Worm (Caenorhabditis elegans) whole organism, L4 larva: ENCODE data around the gene F22F7.7.

Experiments used
- F49E8.2 ChIP-seq: sonication (generic microtip); optimal IDR thresholded peaks from 2 replicates; lab custom pipeline; 2016; ENCODE audit warnings: missing compliant biosample characterization, mild to moderate bottlenecking, missing genetic modification characterization, borderline replicate concordance
- R02D3.7 ChIP-seq: fragments of 150-350 bp; sonication (generic microtip); optimal IDR thresholded peaks from 3 replicates; lab custom pipeline; 2014; ENCODE audit warnings: missing biosample characterization, missing genetic modification characterization
- ZK337.2 ChIP-seq: fragments of 200-800 bp; sonication (Bioruptor generic); IDR thresholded peaks from 2 replicates; pipeline ENCODE4 v1.3.6; 2022; ENCODE audit warnings: missing genetic modification reagents, missing genetic modification characterization, missing compliant biosample characterization
- aha-1 ChIP-seq: fragments of 150-350 bp; peaks from one replicate; lab custom pipeline; 2014; ENCODE audit warnings: missing biosample characterization, missing genetic modification characterization
- ceh-28 ChIP-seq: fragments of 150-350 bp; optimal IDR thresholded peaks from 2 replicates; lab custom pipeline; 2014; ENCODE audit warnings: missing biosample characterization, missing genetic modification reagents, missing genetic modification characterization
- ceh-82 ChIP-seq: sonication (generic microtip); optimal IDR thresholded peaks from 2 replicates; lab custom pipeline; 2017; ENCODE audit warnings: missing biosample characterization, missing genetic modification characterization
- daf-12 ChIP-seq: fragments of 150-350 bp; optimal IDR thresholded peaks from 2 replicates; lab custom pipeline; 2014; ENCODE audit warnings: missing biosample characterization, missing genetic modification reagents, missing genetic modification characterization
- dmd-6 ChIP-seq: fragments of 200-800 bp; sonication (Bioruptor generic); IDR thresholded peaks from 2 replicates; pipeline ENCODE4 v1.3.6; 2022; ENCODE audit warnings: missing genetic modification reagents, missing genetic modification characterization, missing compliant biosample characterization
- dpl-1 ChIP-seq: fragments of 150-350 bp; optimal IDR thresholded peaks from 2 replicates; lab custom pipeline; 2014; ENCODE audit warnings: missing biosample characterization, missing genetic modification reagents, missing genetic modification characterization
- duxl-1 ChIP-seq: sonication (generic microtip); optimal IDR thresholded peaks from 2 replicates; lab custom pipeline; 2016; ENCODE audit warnings: mild to moderate bottlenecking, missing genetic modification characterization, moderate library complexity, missing compliant biosample characterization; ENCODE audit not compliant: poor library complexity
- dve-1 ChIP-seq: sonication (generic microtip); optimal IDR thresholded peaks from 2 replicates; lab custom pipeline; 2017; ENCODE audit warnings: antibody characterized with exemption, mild to moderate bottlenecking, missing genetic modification characterization, missing compliant biosample characterization; ENCODE audit not compliant: insufficient read depth
- egl-43 ChIP-seq: fragments of 200-800 bp; sonication (Bioruptor generic); IDR thresholded peaks from 2 replicates; pipeline ENCODE4 v1.3.6; 2022; ENCODE audit warnings: missing genetic modification reagents, missing genetic modification characterization, missing compliant biosample characterization
- hif-1 ChIP-seq, 2 experiments: sonication (generic microtip); optimal IDR thresholded peaks; 2 replicates each; lab custom pipeline; 2016 to 2017; ENCODE audit warnings: missing compliant biosample characterization in 2 of 2, missing genetic modification characterization in 2 of 2, missing genetic modification reagents in 2 of 2, missing genotype in 2 of 2, mild to moderate bottlenecking in 1 of 2
- hlh-11 ChIP-seq: fragments of 200-800 bp; sonication (Bioruptor generic); optimal IDR thresholded peaks from 2 replicates; lab custom pipeline; 2018; ENCODE audit warnings: mild to moderate bottlenecking, missing genetic modification characterization, missing compliant biosample characterization
- lin-13 ChIP-seq: fragments of 150-350 bp; optimal IDR thresholded peaks from 2 replicates; lab custom pipeline; 2014; ENCODE audit warnings: missing biosample characterization, missing genetic modification reagents, missing genetic modification characterization
- lin-15B ChIP-seq: fragments of 150-350 bp; sonication (generic microtip); optimal IDR thresholded peaks from 3 replicates; lab custom pipeline; 2014; ENCODE audit warnings: missing biosample characterization, missing genetic modification characterization
- mep-1 ChIP-seq: fragments of 150-350 bp; sonication (generic microtip); optimal IDR thresholded peaks from 3 replicates; lab custom pipeline; 2014; ENCODE audit warnings: missing biosample characterization, missing genetic modification characterization
- mes-2 ChIP-seq: sonication (generic microtip); optimal IDR thresholded peaks from 2 replicates; lab custom pipeline; 2016; ENCODE audit warnings: missing genotype, mild to moderate bottlenecking, missing genetic modification characterization, missing compliant biosample characterization; ENCODE audit not compliant: poor library complexity, severe bottlenecking
- nhr-10 ChIP-seq: fragments of 150-350 bp; optimal IDR thresholded peaks from 2 replicates; lab custom pipeline; 2014; ENCODE audit warnings: missing biosample characterization, missing genetic modification characterization
- nhr-11 ChIP-seq: fragments of 150-350 bp; optimal IDR thresholded peaks from 2 replicates; lab custom pipeline; 2014; ENCODE audit warnings: missing biosample characterization, missing genetic modification characterization
- nhr-237 ChIP-seq: sonication (generic microtip); optimal IDR thresholded peaks from 2 replicates; lab custom pipeline; 2017; ENCODE audit warnings: missing biosample characterization, missing genetic modification characterization
- nhr-28 ChIP-seq: fragments of 150-350 bp; optimal IDR thresholded peaks from 2 replicates; lab custom pipeline; 2014; ENCODE audit warnings: missing biosample characterization, missing genetic modification characterization
- nhr-41 ChIP-seq: fragments of 200-800 bp; sonication (Bioruptor generic); IDR thresholded peaks from 2 replicates; pipeline ENCODE4 v1.3.6; 2022; ENCODE audit warnings: missing genetic modification reagents, missing genetic modification characterization, missing compliant biosample characterization
- nhr-42 ChIP-seq: fragments of 200-800 bp; sonication (Bioruptor generic); IDR thresholded peaks from 2 replicates; pipeline ENCODE4 v1.3.6; 2022; ENCODE audit warnings: missing genetic modification characterization, missing compliant biosample characterization
- nhr-6 ChIP-seq: fragments of 150-350 bp; optimal IDR thresholded peaks from 2 replicates; lab custom pipeline; 2014; ENCODE audit warnings: missing biosample characterization, missing genetic modification characterization
- nhr-77 ChIP-seq: fragments of 150-350 bp; optimal IDR thresholded peaks from 2 replicates; lab custom pipeline; 2014; ENCODE audit warnings: missing biosample characterization, missing genetic modification characterization
- pha-4 ChIP-seq, 2 experiments: fragments of 150-350 bp in 1 of 2; fragments of 200-800 bp in 1 of 2; sonication (Bioruptor generic) in 1 of 2; IDR thresholded peaks in 1 of 2; optimal IDR thresholded peaks in 1 of 2; 2 replicates each; pipeline versions ENCODE4 v1.3.6 to Lab custom; 2014 to 2022; ENCODE audit warnings: missing genetic modification characterization in 2 of 2, missing genetic modification reagents in 2 of 2, missing biosample characterization in 1 of 2, missing compliant biosample characterization in 1 of 2
- php-3 ChIP-seq: fragments of 200-800 bp; sonication (Bioruptor generic); IDR thresholded peaks from 2 replicates; pipeline ENCODE4 v1.3.6; 2022; ENCODE audit warnings: missing genetic modification reagents, missing genetic modification characterization, missing compliant biosample characterization
- pqm-1 ChIP-seq: sonication (generic microtip); optimal IDR thresholded peaks from 2 replicates; lab custom pipeline; 2017; ENCODE audit warnings: missing biosample characterization, missing genetic modification characterization
- saeg-2 ChIP-seq: fragments of 200-800 bp; sonication (Bioruptor generic); IDR thresholded peaks from 2 replicates; pipeline ENCODE4 v1.3.6; 2022; ENCODE audit warnings: missing genetic modification reagents, missing genetic modification characterization, missing compliant biosample characterization
- snpc-1.2 ChIP-seq: fragments of 200-800 bp; sonication (Bioruptor generic); IDR thresholded peaks from 2 replicates; pipeline ENCODE4 v1.3.6; 2022; ENCODE audit warnings: missing genetic modification reagents, missing genetic modification characterization, missing compliant biosample characterization
- spr-1 ChIP-seq: sonication (generic microtip); optimal IDR thresholded peaks from 2 replicates; lab custom pipeline; 2016; ENCODE audit warnings: mild to moderate bottlenecking, missing genetic modification characterization, missing compliant biosample characterization
- spr-3 ChIP-seq: fragments of 200-800 bp; sonication (Bioruptor generic); optimal IDR thresholded peaks from 2 replicates; lab custom pipeline; 2018; ENCODE audit warnings: mild to moderate bottlenecking, missing genetic modification characterization, missing compliant biosample characterization
- tra-1 ChIP-seq: fragments of 200-800 bp; sonication (Bioruptor generic); IDR thresholded peaks from 2 replicates; pipeline ENCODE4 v1.3.6; 2022; ENCODE audit warnings: missing genetic modification reagents, missing genetic modification characterization, missing compliant biosample characterization
- zfp-3 ChIP-seq: fragments of 200-800 bp; sonication (Bioruptor generic); conservative IDR thresholded peaks from 2 replicates; pipeline ENCODE4 v1.3.6; 2022; ENCODE audit warnings: missing genetic modification reagents, missing genetic modification characterization, missing compliant biosample characterization
- zip-2 ChIP-seq: fragments of 150-350 bp; optimal IDR thresholded peaks from 2 replicates; lab custom pipeline; 2014; ENCODE audit warnings: missing biosample characterization, missing genetic modification characterization

F22F7.7 gene

DNA sequence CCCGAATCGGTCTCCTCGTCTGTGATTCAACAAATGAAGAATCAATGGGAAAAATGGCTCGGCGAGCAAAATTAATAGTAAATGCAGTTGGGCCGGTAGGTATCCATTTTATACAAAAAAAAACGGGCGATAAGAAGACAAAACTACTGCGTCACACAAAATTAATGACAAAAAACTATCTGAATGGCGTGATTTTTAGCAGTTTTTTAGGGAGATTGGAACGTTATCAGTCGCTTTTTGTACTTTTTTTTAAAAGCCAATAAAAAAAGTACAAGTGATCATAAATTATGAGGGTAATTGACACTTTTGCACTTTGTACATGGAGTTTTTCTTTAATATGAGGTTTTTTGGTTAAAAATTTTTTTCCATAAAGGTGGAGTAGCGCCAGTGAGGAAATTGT, 16.7 kb downstream of the F22F7.7 start (continued):
- no peak for TF ChIP-seq spr-3 (GFP tag; lab: Kevin White, UChicago)

DNA sequence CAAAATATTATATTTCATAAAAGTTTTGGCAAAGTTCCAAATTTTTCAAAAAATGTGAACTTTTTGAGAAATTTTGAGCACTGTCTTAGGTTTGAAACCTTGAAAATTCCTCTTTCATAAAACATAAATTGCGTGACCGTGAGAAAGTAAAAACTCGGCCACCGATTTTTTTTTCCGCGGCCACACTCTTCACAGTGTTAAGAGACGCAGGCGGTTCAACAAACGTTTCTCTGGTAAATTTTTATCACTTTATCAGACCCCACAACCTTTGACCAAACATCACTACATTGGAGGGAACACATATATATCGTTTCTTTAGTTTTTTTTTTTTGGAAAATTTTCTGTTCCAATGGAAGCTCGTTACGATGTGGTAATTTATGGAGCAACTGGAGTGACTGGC, 17.3 kb downstream of the F22F7.7 start, which contains the start of gene F22F7.2:
TSS of gene F22F7.2 (plus strand) at position 266 of the 400 bp plus-strand sequence.
- peak; percentile 26 for TF ChIP-seq hlh-11 (tag; lab: Kevin White, UChicago)
- no peak for TF ChIP-seq spr-3 (GFP tag; lab: Kevin White, UChicago)
- 0 out of 2 replicates have a peak, but pooled peaks have one; percentile 17 for TF ChIP-seq nhr-41
- TF ChIP-seq mes-2 (tag; lab: Kevin White, UChicago), result peak; percentile 63
- TF ChIP-seq aha-1 (tag; lab: Kevin White, UChicago), result no peak
- no peak for TF ChIP-seq ZK337.2 (GFP tag; lab: Robert Waterston, UW)
- peak; percentile 53; the same call in 1 of the 2 replicates for TF ChIP-seq tra-1 (GFP tag; lab: Robert Waterston, UW)
- TF ChIP-seq ceh-28 (tag; lab: Kevin White, UChicago), result no peak
- TF ChIP-seq mep-1 (tag; lab: Kevin White, UChicago), result no peak
- no peak for TF ChIP-seq zip-2 (tag; lab: Kevin White, UChicago)
- no peak for TF ChIP-seq nhr-10 (tag; lab: Kevin White, UChicago)
- no peak for TF ChIP-seq daf-12 (tag; lab: Kevin White, UChicago)
- peak; percentile 27; the same call in 1 of the 2 replicates for TF ChIP-seq php-3
- peak; percentile 39 for TF ChIP-seq nhr-28 (tag; lab: Kevin White, UChicago)
- TF ChIP-seq dmd-6 (GFP tag; lab: Robert Waterston, UW), result peak; percentile 32
- peak; percentile 43 for TF ChIP-seq dve-1 (tag; lab: Kevin White, UChicago)

DNA sequence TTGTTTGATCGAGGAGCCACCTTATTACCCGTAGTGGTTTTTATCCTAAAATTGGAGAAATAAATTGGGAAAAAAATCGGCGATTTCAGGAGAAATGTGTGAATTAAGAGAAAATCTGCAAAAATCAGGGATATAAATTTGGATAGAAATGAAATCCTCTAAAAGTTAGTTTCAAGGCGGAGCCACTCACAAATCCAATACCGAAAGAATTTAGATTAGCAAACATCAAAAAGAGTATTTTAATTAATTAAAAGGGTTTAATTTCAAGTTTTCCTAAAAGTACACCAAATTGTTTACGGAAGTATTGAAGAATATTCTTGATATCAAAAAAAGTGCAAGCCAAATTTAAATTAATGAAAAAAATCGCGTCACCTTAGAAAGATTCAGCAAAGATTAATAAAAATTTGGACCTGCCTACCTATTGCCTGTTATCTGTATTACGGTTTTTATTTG, 17.9 kb downstream of the F22F7.7 start, which contains the start of gene F22F7.8:
TSS of gene F22F7.8 (minus strand) at position 51 of the 453 bp plus-strand sequence.
- no peak for TF ChIP-seq nhr-237 (tag; lab: Kevin White, UChicago)
- TF ChIP-seq spr-1 (tag; lab: Kevin White, UChicago), result no peak
- TF ChIP-seq aha-1 (tag; lab: Kevin White, UChicago), result peak; percentile 91
- TF ChIP-seq ceh-82 (tag; lab: Kevin White, UChicago), result no peak
- TF ChIP-seq, all 104 proteins: peak for 1

DNA sequence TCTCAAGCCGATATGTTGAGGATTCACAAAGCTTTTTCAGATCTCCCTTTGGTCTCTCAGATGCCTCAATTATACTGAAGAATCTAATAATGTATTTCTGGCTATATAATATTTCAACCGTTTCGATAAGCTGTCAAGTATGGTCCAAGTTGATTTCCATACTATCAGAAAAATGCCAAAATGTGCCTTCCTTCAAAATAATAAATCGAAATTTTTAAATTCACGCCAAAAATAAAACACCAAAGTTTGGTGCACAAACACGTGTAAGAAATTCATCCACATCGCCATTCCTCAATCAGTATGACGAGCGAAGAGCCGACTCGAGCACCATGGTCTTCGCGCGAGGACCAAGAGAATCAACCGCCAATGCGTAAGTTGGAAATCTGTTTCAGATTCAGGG, 20.3 kb downstream of the F22F7.7 start, which contains the start of gene F22F7.11:
TSS of gene F22F7.11 (plus strand) at position 301 of the 400 bp plus-strand sequence.
- no peak for TF ChIP-seq F49E8.2 (tag; lab: Kevin White, UChicago)

DNA sequence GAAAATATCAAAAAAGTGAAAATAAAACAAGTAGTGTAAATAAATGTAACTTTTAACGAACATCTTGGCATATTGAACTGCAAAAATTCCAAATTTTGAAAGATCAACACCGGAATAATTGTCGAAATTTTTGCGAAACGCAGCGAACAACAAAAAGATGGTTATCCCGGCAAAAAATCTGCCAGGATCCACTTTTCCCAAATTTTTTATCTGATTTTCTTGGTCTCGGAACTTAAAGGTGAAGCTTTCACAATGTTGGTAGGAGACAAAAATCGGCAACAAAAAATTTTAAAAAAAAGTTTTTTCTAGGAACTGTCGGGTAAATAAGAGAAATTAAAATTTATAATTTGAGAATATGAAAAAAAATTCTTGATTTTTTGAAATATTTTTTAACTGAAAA, 21.3 kb downstream of the F22F7.7 start, which contains the start of gene bgnt-1.2:
TSS of gene bgnt-1.2 (minus strand) at position 101 of the 400 bp plus-strand sequence.
- TF ChIP-seq saeg-2 (GFP tag; lab: Robert Waterston, UW), result no peak

DNA sequence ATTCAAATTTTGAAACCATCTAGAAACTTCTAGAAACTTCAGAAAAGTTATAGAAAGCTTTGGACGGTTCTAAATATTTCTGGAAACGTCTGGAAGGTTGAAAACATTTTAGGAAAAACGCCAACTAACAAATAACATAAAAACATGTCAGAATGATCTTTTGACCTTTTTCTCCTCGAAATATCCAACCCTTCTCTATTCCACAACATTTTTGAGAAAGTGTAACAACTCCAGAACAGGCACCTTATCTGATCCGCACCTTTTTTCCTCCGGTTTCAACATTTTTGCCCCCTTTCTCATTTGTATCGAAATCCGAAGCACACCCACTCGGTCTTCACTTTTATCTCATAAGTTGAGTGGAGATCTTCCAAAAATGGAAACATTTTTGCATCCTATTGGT, 29.5 kb downstream of the F22F7.7 start, which contains the start of gene F22F7.3:
TSS of gene F22F7.3 (plus strand) at position 301 of the 400 bp plus-strand sequence.
- no peak for TF ChIP-seq ceh-28 (tag; lab: Kevin White, UChicago)
- no peak for TF ChIP-seq hlh-11 (tag; lab: Kevin White, UChicago)
- no peak for TF ChIP-seq zfp-3 (GFP tag; lab: Robert Waterston, UW)
- no peak for TF ChIP-seq aha-1 (tag; lab: Kevin White, UChicago)
- no peak for TF ChIP-seq snpc-1.2 (GFP tag; lab: Robert Waterston, UW)
- no peak for TF ChIP-seq pqm-1 (tag; lab: Kevin White, UChicago)
- TF ChIP-seq duxl-1, result no peak
- no peak for TF ChIP-seq mep-1 (tag; lab: Kevin White, UChicago)
- no peak for TF ChIP-seq egl-43
- TF ChIP-seq zip-2 (tag; lab: Kevin White, UChicago), result no peak

DNA sequence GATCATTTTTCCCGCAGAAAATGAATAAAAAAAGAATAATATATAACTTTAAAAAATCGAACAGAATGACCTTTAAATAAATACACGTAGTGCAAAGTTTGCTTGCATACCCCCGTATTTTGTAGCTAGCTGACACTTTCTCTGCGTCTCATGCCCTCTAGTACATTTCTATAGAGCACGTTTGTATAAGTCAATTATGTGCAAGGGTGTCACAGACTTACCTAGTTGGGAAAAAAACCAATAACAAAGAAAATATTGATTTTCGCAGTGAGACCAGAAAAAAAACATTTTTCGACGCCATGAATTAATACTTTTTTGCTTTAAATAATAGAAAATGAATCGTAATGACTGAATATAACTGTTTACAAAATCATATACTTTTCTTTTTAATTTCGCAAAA, 30.5 kb downstream of the F22F7.7 start, which contains the start of gene ckb-4:
TSS of gene ckb-4 (minus strand) at position 140 of the 400 bp plus-strand sequence.
- TF ChIP-seq R02D3.7 (tag; lab: Kevin White, UChicago), result no peak
- TF ChIP-seq lin-15B (tag; lab: Kevin White, UChicago), result no peak
- peak in 1 of 2 experiments; percentile 2 for TF ChIP-seq hif-1 (tag; optimal IDR thresholded peaks at IDR 0.05; lab: Kevin White, UChicago)
- peak; percentile 26 for TF ChIP-seq lin-13 (GFP tag; lab: Kevin White, UChicago)
- peak; percentile 4 for TF ChIP-seq pqm-1 (tag; lab: Kevin White, UChicago)
- peak; percentile 95 for TF ChIP-seq nhr-28 (tag; lab: Kevin White, UChicago)
- peak; percentile 32 for TF ChIP-seq dpl-1
- peak; percentile 39 for TF ChIP-seq nhr-6
- TF ChIP-seq nhr-77 (tag; lab: Kevin White, UChicago), result peak; percentile 10
- peak; percentile 15 for TF ChIP-seq nhr-11 (tag; lab: Kevin White, UChicago)
- no peak for TF ChIP-seq nhr-42 (GFP tag; lab: Robert Waterston, UW)
- TF ChIP-seq aha-1 (tag; lab: Kevin White, UChicago), result peak; percentile 66
- no peak for TF ChIP-seq pha-4 (GFP tag; IDR thresholded peaks at IDR 0.05; lab: Robert Waterston, UW)
- TF ChIP-seq pha-4 (tag; optimal IDR thresholded peaks at IDR 0.05; lab: Kevin White, UChicago), result peak; percentile 44
- TF ChIP-seq, all 104 proteins: peak for 10
